Worm (Caenorhabditis elegans): ENCODE data around the gene K12H6.2.

ce11 chrII:2861385-2862099 is 46.2 kb upstream of the K12H6.2 start:
- TF ChIP-seq fos-1 (tag; optimal IDR thresholded peaks at IDR 0.05), result no peak
- TF ChIP-seq alr-1 (tag; optimal IDR thresholded peaks at IDR 0.05), result no peak
- no peak for TF ChIP-seq snpc-4 (tag; optimal IDR thresholded peaks at IDR 0.05)
- TF ChIP-seq aly-2 (tag; optimal IDR thresholded peaks at IDR 0.05), result no peak
- no peak for TF ChIP-seq skn-1 (tag; optimal IDR thresholded peaks at IDR 0.05)
- no peak for TF ChIP-seq blmp-1 (tag; optimal IDR thresholded peaks at IDR 0.05; ENCODE audit: insufficient read depth)
- no peak for TF ChIP-seq ceh-82 (tag; optimal IDR thresholded peaks at IDR 0.05)
- TF ChIP-seq nhr-12 (tag; optimal IDR thresholded peaks at IDR 0.05), result no peak
- TF ChIP-seq zag-1 (tag; optimal IDR thresholded peaks at IDR 0.05), result no peak
- no peak for TF ChIP-seq lsy-2 (tag; optimal IDR thresholded peaks at IDR 0.05)
- no peak for TF ChIP-seq nhr-11 (tag; optimal IDR thresholded peaks at IDR 0.05)
- no peak for TF ChIP-seq lin-13 (GFP tag; optimal IDR thresholded peaks at IDR 0.05)

Data from whole organism, L2 larva.